Fruit fly (Drosophila melanogaster) whole organism, pupa: ENCODE measurements around the gene CG46467.

ENCODE experiments used
- CG10348 ChIP-seq: fragments of 200-800 bp; sonication (Bioruptor generic); IDR thresholded peaks from 2 replicates; pipeline ENCODE4 v1.3.6; 2022; ENCODE audit warnings: missing biosample characterization, missing genetic modification characterization
- CG12605 ChIP-seq: fragments of 200-800 bp; sonication (Bioruptor generic); IDR thresholded peaks from 2 replicates; pipeline ENCODE4 v1.3.6; 2022; ENCODE audit warnings: missing biosample characterization, missing genetic modification characterization
- CG13204 ChIP-seq: fragments of 200-800 bp; sonication (Bioruptor generic); optimal IDR thresholded peaks from 2 replicates; lab custom pipeline; 2018; ENCODE audit warnings: missing biosample characterization, mild to moderate bottlenecking, missing genetic modification characterization, moderate library complexity
- CG14655 ChIP-seq: fragments of 200-800 bp; sonication (Bioruptor generic); optimal IDR thresholded peaks from 3 replicates; lab custom pipeline; 2017; ENCODE audit warnings: mild to moderate bottlenecking, missing biosample characterization, missing genetic modification reagents, missing genetic modification characterization
- CG15710 ChIP-seq: fragments of 200-800 bp; sonication (Bioruptor generic); optimal IDR thresholded peaks from 2 replicates; lab custom pipeline; 2018; ENCODE audit warnings: missing biosample characterization, mild to moderate bottlenecking, missing genetic modification characterization, moderate library complexity
- CG17806 ChIP-seq: fragments of 200-800 bp; sonication (Bioruptor generic); optimal IDR thresholded peaks from 2 replicates; lab custom pipeline; 2018; ENCODE audit warnings: missing biosample characterization, mild to moderate bottlenecking, missing genetic modification characterization, moderate library complexity
- CG32121 ChIP-seq: fragments of 200-800 bp; sonication (Bioruptor generic); IDR thresholded peaks from 2 replicates; pipeline ENCODE4 v1.3.6; 2022; ENCODE audit warnings: missing biosample characterization, missing genetic modification characterization
- CG34367 ChIP-seq: fragments of 200-800 bp; sonication (Bioruptor generic); optimal IDR thresholded peaks from 2 replicates; lab custom pipeline; 2018; ENCODE audit warnings: missing biosample characterization, mild to moderate bottlenecking, missing genetic modification characterization
- CG4496 ChIP-seq: fragments of 200-800 bp; sonication (Bioruptor generic); IDR thresholded peaks from 3 replicates; pipeline ENCODE4 v1.3.6; 2022; ENCODE audit warnings: missing biosample characterization, missing genetic modification characterization
- CG8159 ChIP-seq: fragments of 200-800 bp; sonication (Bioruptor generic); optimal IDR thresholded peaks from 3 replicates; lab custom pipeline; 2018; ENCODE audit warnings: missing biosample characterization, mild to moderate bottlenecking, missing genetic modification characterization, moderate library complexity
- CG8301 ChIP-seq: fragments of 200-800 bp; sonication (Bioruptor generic); optimal IDR thresholded peaks from 2 replicates; lab custom pipeline; 2018; ENCODE audit warnings: missing biosample characterization, mild to moderate bottlenecking, missing genetic modification characterization
- CG9948 ChIP-seq: fragments of 200-800 bp; sonication (Bioruptor generic); optimal IDR thresholded peaks from 2 replicates; lab custom pipeline; 2018; ENCODE audit warnings: missing biosample characterization, mild to moderate bottlenecking, missing genetic modification characterization, moderate library complexity
- D1 ChIP-seq: fragments of 200-800 bp; sonication (Bioruptor generic); optimal IDR thresholded peaks from 2 replicates; lab custom pipeline; 2018; ENCODE audit warnings: missing biosample characterization, mild to moderate bottlenecking, missing genetic modification characterization, moderate library complexity
- EcR ChIP-seq: fragments of 200-800 bp; sonication (Bioruptor generic); optimal IDR thresholded peaks from 3 replicates; lab custom pipeline; 2019; ENCODE audit warnings: missing biosample characterization, missing genetic modification characterization, mild to moderate bottlenecking, moderate library complexity, missing genetic modification reagents
- Ets98B ChIP-seq: fragments of 200-800 bp; sonication (Bioruptor generic); IDR thresholded peaks from 2 replicates; pipeline ENCODE4 v1.3.6; 2022; ENCODE audit warnings: missing biosample characterization, missing genetic modification characterization
- Pif1A ChIP-seq: fragments of 200-800 bp; sonication (Bioruptor generic); optimal IDR thresholded peaks from 3 replicates; lab custom pipeline; 2016; ENCODE audit warnings: missing biosample characterization, missing genetic modification characterization
- Pif1B ChIP-seq: fragments of 200-800 bp; sonication (Bioruptor generic); optimal IDR thresholded peaks from 3 replicates; lab custom pipeline; 2016; ENCODE audit warnings: missing biosample characterization, missing genetic modification characterization
- Snoo ChIP-seq: fragments of 200-800 bp; sonication (Bioruptor generic); optimal IDR thresholded peaks from 3 replicates; lab custom pipeline; 2017; ENCODE audit warnings: missing biosample characterization, mild to moderate bottlenecking, missing genetic modification characterization, inconsistent platforms
- fd96Ca ChIP-seq: fragments of 200-800 bp; sonication (Bioruptor generic); IDR thresholded peaks from 3 replicates; pipeline ENCODE4 v1.3.6; 2022; ENCODE audit warnings: missing biosample characterization, missing genetic modification characterization
- gl ChIP-seq: fragments of 200-800 bp; sonication (Bioruptor generic); optimal IDR thresholded peaks from 2 replicates; lab custom pipeline; 2018; ENCODE audit warnings: missing biosample characterization, mild to moderate bottlenecking, missing genetic modification characterization
- rn ChIP-seq: fragments of 200-800 bp; sonication (Bioruptor generic); IDR thresholded peaks from 2 replicates; pipeline ENCODE4 v1.3.6; 2022; ENCODE audit warnings: missing biosample characterization, missing genetic modification characterization

The CG46467 gene

DNA sequence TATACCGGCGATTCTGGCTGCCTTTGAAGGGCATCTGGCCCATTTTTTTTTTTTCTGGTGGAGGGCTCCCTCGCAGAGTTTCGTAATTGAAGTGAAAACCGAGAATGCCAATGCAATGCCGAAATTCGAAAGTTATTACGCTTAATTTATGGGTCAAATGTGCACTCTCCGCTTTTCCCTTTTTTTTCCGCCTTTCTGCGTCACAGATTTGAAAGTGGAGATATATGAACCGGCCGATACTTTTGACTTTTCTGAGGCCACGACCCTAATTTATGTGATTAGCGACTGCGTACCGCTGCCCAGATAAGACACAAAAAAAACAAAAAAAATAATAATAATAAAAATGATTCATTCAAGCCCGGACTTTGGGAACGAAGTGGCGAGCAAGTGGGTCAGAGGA is 23.1 kb downstream of the CG46467 start:
- TF ChIP-seq fd96Ca (GFP tag; lab: Robert Waterston, UW) (no peak), Ets98B (no peak), CG17806 (tag; lab: Kevin White, UChicago) (no peak), gl (tag; lab: Kevin White, UChicago) (no peak), CG12605 (no peak), CG32121 (GFP tag; lab: Robert Waterston, UW) (no peak), Pif1B (GFP tag; lab: Kevin White, UChicago) (no peak), CG9948 (tag; lab: Kevin White, UChicago) (no peak), EcR (GFP tag; lab: Kevin White, UChicago) (no peak), CG8159 (tag; lab: Kevin White, UChicago) (no peak), D1 (no peak), Pif1A (GFP tag; lab: Kevin White, UChicago) (no peak), CG15710 (tag; lab: Kevin White, UChicago) (no peak), CG4496 (GFP tag; lab: Robert Waterston, UW) (no peak)

DNA sequence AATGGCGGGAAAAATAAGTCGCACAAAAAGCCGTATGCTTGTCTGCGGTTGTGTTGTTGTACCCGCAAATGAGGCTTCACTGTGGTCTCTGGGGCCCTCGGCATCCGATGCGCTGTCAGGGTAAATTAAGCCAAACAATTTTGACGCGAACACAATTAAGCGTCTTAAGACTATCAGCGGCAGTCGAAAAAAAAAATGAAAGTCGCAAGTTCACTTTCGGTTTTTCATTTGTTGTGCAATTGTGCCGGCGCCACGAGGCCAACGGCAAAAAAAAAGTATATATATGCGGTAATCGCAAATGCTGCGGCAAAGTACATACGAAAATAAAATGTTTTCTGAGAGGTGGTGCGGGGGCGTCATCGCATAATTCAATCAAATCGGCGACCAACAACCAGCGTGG is 28.4 kb downstream of the CG46467 start:
- TF ChIP-seq CG15710 (tag; lab: Kevin White, UChicago) (no peak), CG4496 (GFP tag; lab: Robert Waterston, UW) (0 out of 3 replicates have a peak, but pooled peaks have one; percentile 6)

DNA sequence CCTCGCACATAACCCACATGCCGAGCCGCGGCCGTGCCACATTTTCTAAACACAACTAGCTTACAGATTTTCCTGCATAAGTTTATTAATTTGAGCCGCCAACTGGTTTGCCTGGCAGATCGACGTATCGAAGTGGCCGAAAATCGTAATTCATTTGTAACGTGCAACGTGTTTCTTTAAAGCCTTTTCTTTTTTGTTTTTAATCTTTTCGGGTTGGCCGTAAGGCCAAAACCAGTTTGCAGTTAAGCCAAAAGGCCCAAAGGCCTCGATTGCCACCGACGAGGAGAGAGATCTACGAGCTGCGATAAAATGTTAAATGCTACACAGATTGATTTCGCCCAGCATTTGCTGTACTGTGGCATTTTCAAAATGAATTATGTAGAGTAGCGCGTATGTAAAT is 28.9 kb downstream of the CG46467 start:
- TF ChIP-seq CG14655 (GFP tag; lab: Kevin White, UChicago) (no peak), CG17806 (tag; lab: Kevin White, UChicago) (no peak), CG8159 (tag; lab: Kevin White, UChicago) (no peak), Pif1B (GFP tag; lab: Kevin White, UChicago) (no peak), CG4496 (GFP tag; lab: Robert Waterston, UW) (peak; percentile 48; the same call in 1 of the 3 replicates), Snoo (tag; lab: Kevin White, UChicago) (no peak), CG34367 (tag; lab: Kevin White, UChicago) (no peak)

DNA sequence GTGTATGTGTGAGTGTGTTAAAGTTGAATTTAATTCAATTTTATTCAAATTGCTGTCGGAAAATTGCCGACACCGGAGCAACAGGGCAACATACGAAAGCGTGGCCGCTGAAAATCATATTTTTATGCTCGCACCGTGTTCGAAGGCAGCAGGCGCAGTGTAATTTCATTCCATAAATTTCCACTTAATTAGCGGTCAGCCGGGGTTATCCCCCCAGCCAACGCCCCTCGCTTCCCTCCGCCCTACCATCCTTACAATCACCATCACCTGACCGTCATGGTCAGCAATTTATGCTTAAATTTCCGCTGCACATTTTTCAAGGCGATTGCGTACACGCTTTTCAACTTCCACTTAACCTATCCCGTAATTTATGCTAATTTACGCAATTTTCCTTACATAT is 30.2 kb downstream of the CG46467 start:
- no peak for TF ChIP-seq Snoo (tag; lab: Kevin White, UChicago)
- TF ChIP-seq CG15710 (tag; lab: Kevin White, UChicago) = no peak
- no peak for TF ChIP-seq CG32121 (GFP tag; lab: Robert Waterston, UW)
- no peak for TF ChIP-seq CG14655 (GFP tag; lab: Kevin White, UChicago)
- TF ChIP-seq CG13204 (GFP tag; lab: Kevin White, UChicago) = no peak
- TF ChIP-seq Ets98B = no peak
- TF ChIP-seq Pif1B (GFP tag; lab: Kevin White, UChicago) = no peak
- TF ChIP-seq CG12605 = no peak
- TF ChIP-seq CG4496 (GFP tag; lab: Robert Waterston, UW) = no peak
- no peak for TF ChIP-seq EcR (GFP tag; lab: Kevin White, UChicago)
- no peak for TF ChIP-seq CG8159 (tag; lab: Kevin White, UChicago)
- no peak for TF ChIP-seq CG8301 (tag; lab: Kevin White, UChicago)
- no peak for TF ChIP-seq CG17806 (tag; lab: Kevin White, UChicago)
- no peak for TF ChIP-seq CG10348 (GFP tag; lab: Robert Waterston, UW)
- no peak for TF ChIP-seq Pif1A (GFP tag; lab: Kevin White, UChicago)

DNA sequence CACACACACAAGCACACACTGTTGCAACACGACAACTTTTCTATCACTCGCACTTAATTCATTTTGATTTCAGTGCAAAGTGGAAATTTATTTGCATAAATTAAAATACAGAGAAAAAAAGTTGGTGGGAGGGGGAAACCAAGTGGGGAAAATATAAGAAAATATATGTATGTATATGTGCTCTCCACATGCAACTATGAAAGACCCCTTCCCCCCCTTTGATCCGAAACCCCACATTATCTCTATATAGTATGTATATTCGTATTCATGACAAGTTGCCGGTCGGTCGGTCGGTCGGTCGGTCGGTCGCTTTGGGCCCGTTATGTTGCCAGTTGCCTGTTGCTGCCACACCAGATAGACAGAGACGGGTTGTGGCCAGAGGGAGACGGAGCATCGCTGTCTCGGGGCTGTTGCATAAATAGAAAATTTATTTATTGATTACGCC is 31.6 kb downstream of the CG46467 start:
- TF ChIP-seq CG32121 (GFP tag; lab: Robert Waterston, UW) = peak; percentile 8; the same call in 1 of the 2 replicates
- peak; percentile 24; the same call in 1 of the 2 replicates for TF ChIP-seq Ets98B
- no peak for TF ChIP-seq Snoo (tag; lab: Kevin White, UChicago)

DNA sequence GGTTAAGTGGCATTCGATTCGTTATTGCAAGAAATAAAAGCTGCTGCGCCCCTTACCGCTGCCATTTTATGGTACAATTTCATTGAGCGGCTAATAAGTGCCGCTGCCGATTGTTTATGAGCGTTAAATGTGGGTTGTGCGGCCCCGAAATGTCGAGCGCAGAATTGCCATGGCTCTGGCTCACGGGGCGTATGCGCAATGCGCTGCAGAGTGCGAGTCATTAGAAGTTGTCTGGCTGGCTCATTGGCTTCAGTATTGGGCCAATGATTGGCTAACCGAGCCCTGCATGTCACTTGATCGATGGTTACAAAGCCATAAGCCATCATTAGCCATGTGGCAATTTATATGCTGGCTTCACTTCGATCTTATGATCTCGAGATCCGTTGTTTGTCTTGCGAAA is 35.6 kb downstream of the CG46467 start:
- no peak for TF ChIP-seq CG13204 (GFP tag; lab: Kevin White, UChicago)
- no peak for TF ChIP-seq gl (tag; lab: Kevin White, UChicago)
- TF ChIP-seq CG4496 (GFP tag; lab: Robert Waterston, UW) = no peak
- TF ChIP-seq rn (GFP tag; lab: Robert Waterston, UW) = no peak
- no peak for TF ChIP-seq CG8301 (tag; lab: Kevin White, UChicago)
- no peak for TF ChIP-seq CG12605
- TF ChIP-seq EcR (GFP tag; lab: Kevin White, UChicago) = no peak
- TF ChIP-seq CG10348 (GFP tag; lab: Robert Waterston, UW) = no peak
- no peak for TF ChIP-seq CG14655 (GFP tag; lab: Kevin White, UChicago)

DNA sequence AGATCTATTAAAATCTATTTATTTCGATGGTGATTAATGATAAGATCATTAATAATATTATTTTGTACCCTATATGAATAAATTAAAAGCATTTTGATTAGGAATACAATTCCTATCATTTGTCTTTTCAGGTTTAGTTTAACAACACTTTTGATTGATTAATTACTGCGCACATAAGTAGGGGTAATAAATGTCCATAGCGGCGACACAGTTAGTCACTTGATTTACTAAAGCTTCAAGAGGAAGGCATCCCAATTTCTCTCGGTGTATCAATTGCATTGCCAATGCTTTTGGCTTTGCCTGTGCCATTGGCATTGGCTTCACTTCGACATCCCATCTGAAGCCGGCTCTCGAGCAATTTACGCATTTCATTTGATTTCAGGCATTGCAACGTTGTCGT is 36.4 kb downstream of the CG46467 start:
- TF ChIP-seq CG8159 (tag; lab: Kevin White, UChicago) = no peak
- no peak for TF ChIP-seq EcR (GFP tag; lab: Kevin White, UChicago)
- TF ChIP-seq CG12605 = no peak
- no peak for TF ChIP-seq D1
- TF ChIP-seq CG32121 (GFP tag; lab: Robert Waterston, UW) = no peak
- peak; percentile 29 for TF ChIP-seq CG14655 (GFP tag; lab: Kevin White, UChicago)
- peak; percentile 4 for TF ChIP-seq CG9948 (tag; lab: Kevin White, UChicago)
- TF ChIP-seq CG13204 (GFP tag; lab: Kevin White, UChicago) = no peak
- TF ChIP-seq CG8301 (tag; lab: Kevin White, UChicago) = peak; percentile 13
- TF ChIP-seq Pif1B (GFP tag; lab: Kevin White, UChicago) = peak; percentile 22
- no peak for TF ChIP-seq Ets98B
- TF ChIP-seq gl (tag; lab: Kevin White, UChicago) = no peak
- no peak for TF ChIP-seq rn (GFP tag; lab: Robert Waterston, UW)
- no peak for TF ChIP-seq CG10348 (GFP tag; lab: Robert Waterston, UW)
- no peak for TF ChIP-seq CG17806 (tag; lab: Kevin White, UChicago)
- no peak for TF ChIP-seq Snoo (tag; lab: Kevin White, UChicago)
- TF ChIP-seq CG15710 (tag; lab: Kevin White, UChicago) = no peak
- peak; percentile 51; the same call in 2 of the 3 replicates for TF ChIP-seq CG4496 (GFP tag; lab: Robert Waterston, UW)
- no peak for TF ChIP-seq Pif1A (GFP tag; lab: Kevin White, UChicago)
- no peak for TF ChIP-seq CG34367 (tag; lab: Kevin White, UChicago)
- TF ChIP-seq fd96Ca (GFP tag; lab: Robert Waterston, UW) = no peak
- TF ChIP-seq, all 21 proteins: peak for 5
